Worm (Caenorhabditis elegans): ENCODE results near the gene apt-9.

DNA sequence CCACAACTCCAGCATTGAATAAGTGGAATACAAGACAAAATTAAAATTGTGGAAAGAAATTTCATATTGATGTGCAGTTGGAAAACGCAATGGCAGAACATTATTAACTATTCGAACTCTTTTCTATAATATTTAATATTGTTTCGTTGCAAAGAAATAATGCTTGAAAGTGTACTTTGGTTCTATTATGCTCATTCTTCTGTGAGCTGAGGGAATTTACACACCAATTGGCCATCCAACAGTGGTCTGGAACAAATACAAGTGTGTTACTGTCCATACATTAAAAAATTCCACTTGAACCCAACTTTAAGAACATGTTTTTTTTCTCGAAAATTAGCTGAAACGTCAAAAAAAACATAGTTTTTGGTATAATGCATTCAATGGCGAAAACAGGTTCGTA lies 11.3 kb downstream of the apt-9 start, which contains the start of gene W04G3.13:
- no peak for TF ChIP-seq pqm-1 (tag; optimal IDR thresholded peaks at IDR 0.05)
- no peak for TF ChIP-seq lsy-2 (tag; optimal IDR thresholded peaks at IDR 0.05)
- TF ChIP-seq nhr-237 (tag; optimal IDR thresholded peaks at IDR 0.05): no peak
- TF ChIP-seq mep-1 (tag; optimal IDR thresholded peaks at IDR 0.05): no peak
- TF ChIP-seq lin-13 (GFP tag; optimal IDR thresholded peaks at IDR 0.05): no peak
